Worm (Caenorhabditis elegans): ENCODE results near the gene Y41C4A.21.

Y41C4A.21 gene

ce11 chrIII:11738482-11738881 lies 6.3 kb downstream of the Y41C4A.21 start (continued):
- TF ChIP-seq egl-13 (tag; optimal IDR thresholded peaks at IDR 0.05) (no peak), grh-1 (GFP tag; IDR thresholded peaks at IDR 0.05) (peak; percentile 76), nhr-47 (tag; optimal IDR thresholded peaks at IDR 0.05) (peak; percentile 38), ceh-90 (tag; optimal IDR thresholded peaks at IDR 0.05) (no peak), elt-3 (tag; optimal IDR thresholded peaks at IDR 0.05) (peak in 2 of 6 experiments; percentile 6 to 65), nhr-90 (tag; optimal IDR thresholded peaks at IDR 0.05; ENCODE audit: poor library complexity) (peak; percentile 8), dsc-1 (tag; optimal IDR thresholded peaks at IDR 0.05) (peak; percentile 44), lir-3 (tag; optimal IDR thresholded peaks at IDR 0.05; ENCODE audit: poor library complexity) (no peak), nhr-19 (GFP tag; conservative IDR thresholded peaks at IDR 0.05) (peak; percentile 51), skn-1 (tag; optimal IDR thresholded peaks at IDR 0.05) (peak; percentile 14), sptf-1 (tag; optimal IDR thresholded peaks at IDR 0.05) (no peak), lsy-2 (tag; optimal IDR thresholded peaks at IDR 0.05) (peak; percentile 57 to 65), dpl-1 (GFP tag; optimal IDR thresholded peaks at IDR 0.05) (peak; percentile 29 to 44 (median 29)), tlp-1 (tag; optimal IDR thresholded peaks at IDR 0.05) (no peak), hlh-4 (tag; optimal IDR thresholded peaks at IDR 0.05) (no peak), nhr-71 (tag; optimal IDR thresholded peaks at IDR 0.05) (peak; percentile 80), nhr-20 (tag; optimal IDR thresholded peaks at IDR 0.05) (peak; percentile 57), lin-35 (GFP tag; optimal IDR thresholded peaks at IDR 0.05) (peak; percentile 27 to 29), mab-9 (GFP tag; IDR thresholded peaks at IDR 0.05) (peak; percentile 52; the same call in 1 of the 2 replicates), rnt-1 (tag; optimal IDR thresholded peaks at IDR 0.05) (peak; percentile 76), tbx-2 (tag; optimal IDR thresholded peaks at IDR 0.05) (peak; percentile 50), C16A3.4 (tag; optimal IDR thresholded peaks at IDR 0.05) (peak; percentile 29), swsn-7 (tag; optimal IDR thresholded peaks at IDR 0.05) (peak; percentile 35)

- TF ChIP-seq blmp-1 (tag; optimal IDR thresholded peaks at IDR 0.05), result peak; percentile 13
- no peak for TF ChIP-seq rnt-1 (tag; optimal IDR thresholded peaks at IDR 0.05)
- no peak for TF ChIP-seq nhr-84 (tag; optimal IDR thresholded peaks at IDR 0.05)
- peak; percentile 43 for TF ChIP-seq lin-14 (GFP tag; optimal IDR thresholded peaks at IDR 0.05)
- TF ChIP-seq nhr-85 (tag), result no peak
- TF ChIP-seq xbp-1 (tag; optimal IDR thresholded peaks at IDR 0.05), result peak; percentile 4
- no peak for TF ChIP-seq dsc-1 (tag; optimal IDR thresholded peaks at IDR 0.05)
- TF ChIP-seq nhr-237 (tag; optimal IDR thresholded peaks at IDR 0.05), result no peak
Observed at ce11 chrIII:11740868-11741267, 8.7 kb downstream of the Y41C4A.21 start.

- peak; percentile 89 for TF ChIP-seq blmp-1 (tag; optimal IDR thresholded peaks at IDR 0.05)
- no peak for TF ChIP-seq aly-2 (tag; optimal IDR thresholded peaks at IDR 0.05)
- no peak for TF ChIP-seq sox-4 (tag; optimal IDR thresholded peaks at IDR 0.05)
- no peak for TF ChIP-seq C16A3.4 (tag; optimal IDR thresholded peaks at IDR 0.05)
- TF ChIP-seq nhr-85 (tag), result peak; percentile 54
- no peak for TF ChIP-seq nhr-12 (tag; optimal IDR thresholded peaks at IDR 0.05)
- TF ChIP-seq tlp-1 (tag; optimal IDR thresholded peaks at IDR 0.05), result no peak
- peak; percentile 38 for TF ChIP-seq lin-14 (GFP tag; optimal IDR thresholded peaks at IDR 0.05)
- no peak for TF ChIP-seq hpl-2 (GFP tag; optimal IDR thresholded peaks at IDR 0.05)
Observed at ce11 chrIII:11742191-11742590, 10.0 kb downstream of the Y41C4A.21 start.

ce11 chrIII:11746718-11747117 lies 14.6 kb downstream of the Y41C4A.21 start, which contains the start of gene mrt-2:
Gene mrt-2, plus strand, starts transcription at chrIII:11746766.
- TF ChIP-seq snu-23 (GFP tag; optimal IDR thresholded peaks at IDR 0.05), result peak; percentile 89
- peak; percentile 19 for TF ChIP-seq efl-3 (GFP tag; optimal IDR thresholded peaks at IDR 0.05)
- peak; percentile 79 for TF ChIP-seq unc-86 (tag; optimal IDR thresholded peaks at IDR 0.05)
- TF ChIP-seq ama-1 (optimal IDR thresholded peaks at IDR 0.05), result no peak
- TF ChIP-seq unc-62 (GFP tag; optimal IDR thresholded peaks at IDR 0.05), result no peak
- no peak for TF ChIP-seq sptf-1 (tag; optimal IDR thresholded peaks at IDR 0.05)
- TF ChIP-seq egl-27 (tag; optimal IDR thresholded peaks at IDR 0.05), result no peak
- TF ChIP-seq nhr-11 (tag; optimal IDR thresholded peaks at IDR 0.05), result no peak
- peak; percentile 6 for TF ChIP-seq ceh-63 (GFP tag; optimal IDR thresholded peaks at IDR 0.05)
- peak; percentile 97 for TF ChIP-seq nhr-85 (tag)
- TF ChIP-seq hlh-4 (tag; optimal IDR thresholded peaks at IDR 0.05), result peak; percentile 60
- TF ChIP-seq dpl-1 (GFP tag; optimal IDR thresholded peaks at IDR 0.05), result peak; percentile 94 to 96 (median 96)
- TF ChIP-seq isw-1 (GFP tag; IDR thresholded peaks at IDR 0.05), result peak; percentile 78
- TF ChIP-seq mep-1 (tag; optimal IDR thresholded peaks at IDR 0.05), result peak; percentile 79
- TF ChIP-seq efl-1 (optimal IDR thresholded peaks at IDR 0.05), result peak; percentile 95 to 97
- peak; percentile 97 to 100 for TF ChIP-seq efl-1 (GFP tag; optimal IDR thresholded peaks at IDR 0.05 in 1 of 2)
- TF ChIP-seq blmp-1 (tag; optimal IDR thresholded peaks at IDR 0.05), result peak; percentile 69
- TF ChIP-seq fos-1 (tag; optimal IDR thresholded peaks at IDR 0.05), result peak; percentile 48
- TF ChIP-seq dsc-1 (tag; optimal IDR thresholded peaks at IDR 0.05), result peak; percentile 95
- TF ChIP-seq Y116A8C.19 (tag; optimal IDR thresholded peaks at IDR 0.05; ENCODE audit: borderline replicate concordance), result peak; percentile 90
- TF ChIP-seq tlp-1 (tag; optimal IDR thresholded peaks at IDR 0.05), result no peak
- TF ChIP-seq ztf-4 (tag; optimal IDR thresholded peaks at IDR 0.05), result no peak
- peak; percentile 95 for TF ChIP-seq nhr-47 (tag; optimal IDR thresholded peaks at IDR 0.05)

All from whole organism, L1 larva.